Worm (Caenorhabditis elegans) whole organism, L1 larva: ENCODE data around the gene F46C5.7.
A peak's percentile ranks its signal among the peaks of the same experiment; 100 is the strongest.

Experiments
- blmp-1 ChIP-seq: fragments of 150-350 bp; optimal IDR thresholded peaks from 2 replicates; lab custom pipeline; 2014; ENCODE audit warnings: missing biosample characterization, missing genetic modification characterization
- ets-5 ChIP-seq: fragments of 200-800 bp; sonication (Bioruptor generic); IDR thresholded peaks from 2 replicates; pipeline ENCODE4 v1.3.6; 2022; ENCODE audit warnings: missing genetic modification characterization, missing compliant biosample characterization
- hlh-17 ChIP-seq: fragments of 200-800 bp; sonication (Bioruptor generic); optimal IDR thresholded peaks from 2 replicates; lab custom pipeline; 2018; ENCODE audit warnings: missing genetic modification characterization, mild to moderate bottlenecking, missing compliant biosample characterization, moderate library complexity, borderline replicate concordance
- lin-15B ChIP-seq: fragments of 150-350 bp; sonication (generic microtip); optimal IDR thresholded peaks from 3 replicates; lab custom pipeline; 2014; ENCODE audit warnings: missing biosample characterization, missing genetic modification characterization
- lin-35 ChIP-seq, 2 experiments: fragments of 150-350 bp; optimal IDR thresholded peaks; 2 replicates each; lab custom pipeline; 2014; ENCODE audit warnings: missing biosample characterization in 2 of 2, missing genetic modification characterization in 2 of 2, missing genetic modification reagents in 2 of 2
- lin-39 ChIP-seq: fragments of 150-350 bp; optimal IDR thresholded peaks from 2 replicates; lab custom pipeline; 2014; ENCODE audit warnings: missing biosample characterization, missing genetic modification reagents, missing genetic modification characterization
- lsy-2 ChIP-seq, 2 experiments: fragments of 150-350 bp; optimal IDR thresholded peaks; 2 replicates each; lab custom pipeline; 2014; ENCODE audit warnings: missing biosample characterization in 2 of 2, missing genetic modification characterization in 2 of 2
- nhr-237 ChIP-seq: fragments of 150-350 bp; optimal IDR thresholded peaks from 2 replicates; lab custom pipeline; 2014; ENCODE audit warnings: missing biosample characterization, missing genetic modification characterization
- nhr-77 ChIP-seq: fragments of 150-350 bp; optimal IDR thresholded peaks from 2 replicates; lab custom pipeline; 2014; ENCODE audit warnings: missing biosample characterization, missing genetic modification characterization
- snpc-4 ChIP-seq: fragments of 150-350 bp; optimal IDR thresholded peaks from 2 replicates; lab custom pipeline; 2014; ENCODE audit warnings: missing biosample characterization, missing genetic modification characterization
- swsn-7 ChIP-seq: sonication (generic microtip); optimal IDR thresholded peaks from 2 replicates; lab custom pipeline; 2016; ENCODE audit warnings: missing genetic modification characterization, missing compliant biosample characterization
- tbx-2 ChIP-seq: sonication (generic microtip); optimal IDR thresholded peaks from 2 replicates; lab custom pipeline; 2016; ENCODE audit warnings: missing genetic modification characterization, missing compliant biosample characterization
- unc-62 ChIP-seq: fragments of 150-350 bp; optimal IDR thresholded peaks from 2 replicates; lab custom pipeline; 2014; ENCODE audit warnings: missing biosample characterization, missing genetic modification reagents, missing genetic modification characterization
- unc-86 ChIP-seq: sonication (generic microtip); optimal IDR thresholded peaks from 2 replicates; lab custom pipeline; 2016; ENCODE audit warnings: missing genetic modification characterization, missing compliant biosample characterization

- no peak for TF ChIP-seq tbx-2 (tag; lab: Kevin White, UChicago)
- no peak for TF ChIP-seq nhr-237 (tag; lab: Kevin White, UChicago)
- TF ChIP-seq lin-39 (tag; lab: Kevin White, UChicago), result no peak
- peak; percentile 25 for TF ChIP-seq swsn-7 (tag; lab: Kevin White, UChicago)
- no peak for TF ChIP-seq ets-5 (GFP tag; lab: Robert Waterston, UW)
- no peak for TF ChIP-seq nhr-77 (tag; lab: Kevin White, UChicago)
- TF ChIP-seq unc-86 (tag; lab: Kevin White, UChicago), result no peak
- TF ChIP-seq hlh-17, result no peak
- no peak for TF ChIP-seq lin-15B (tag; lab: Kevin White, UChicago)
- TF ChIP-seq lsy-2 (tag; optimal IDR thresholded peaks at IDR 0.05; lab: Kevin White, UChicago), result peak; percentile 35 to 38
- no peak for TF ChIP-seq snpc-4 (tag; lab: Kevin White, UChicago)
- no peak for TF ChIP-seq unc-62 (GFP tag; lab: Kevin White, UChicago)
- no peak for TF ChIP-seq lin-35 (GFP tag; optimal IDR thresholded peaks at IDR 0.05; lab: Kevin White, UChicago)
- peak; percentile 9 for TF ChIP-seq blmp-1
Observed at ce11 chrII:8789828-8790558, 49.1 kb upstream of the F46C5.7 start, which contains the start of gene F07H5.13.
